Worm (Caenorhabditis elegans) whole organism, mixed stage, embryonic: ENCODE data around the gene T13A10.2.

ENCODE experiments used
- M03D4.4 ChIP-seq: sonication (generic microtip); optimal IDR thresholded peaks from 2 replicates; lab custom pipeline; 2017; ENCODE audit warnings: mild to moderate bottlenecking, missing genetic modification characterization, missing compliant biosample characterization
- bed-3 ChIP-seq: fragments of 200-800 bp; sonication (Bioruptor generic); optimal IDR thresholded peaks from 3 replicates; lab custom pipeline; 2018; ENCODE audit warnings: mild to moderate bottlenecking, missing genetic modification characterization, moderate library complexity, missing compliant biosample characterization
- blmp-1 ChIP-seq: fragments of 150-350 bp; optimal IDR thresholded peaks from 2 replicates; lab custom pipeline; 2014; ENCODE audit warnings: missing biosample characterization, missing genetic modification characterization
- ceh-43 ChIP-seq: fragments of 200-800 bp; sonication (Bioruptor generic); optimal IDR thresholded peaks from 2 replicates; lab custom pipeline; 2018; ENCODE audit warnings: mild to moderate bottlenecking, missing genetic modification characterization, moderate library complexity, missing compliant biosample characterization
- ceh-83 ChIP-seq: fragments of 200-800 bp; sonication (Bioruptor generic); optimal IDR thresholded peaks from 2 replicates; lab custom pipeline; 2018; ENCODE audit warnings: mild to moderate bottlenecking, missing genetic modification characterization, missing compliant biosample characterization
- ces-1 ChIP-seq: fragments of 150-350 bp; optimal IDR thresholded peaks from 2 replicates; lab custom pipeline; 2014; ENCODE audit warnings: missing biosample characterization, missing genetic modification reagents, missing genetic modification characterization
- cnd-1 ChIP-seq: fragments of 200-800 bp; sonication (Bioruptor generic); optimal IDR thresholded peaks from 2 replicates; lab custom pipeline; 2018; ENCODE audit warnings: mild to moderate bottlenecking, missing genetic modification characterization, missing compliant biosample characterization
- drap-1 ChIP-seq: fragments of 200-800 bp; sonication (Bioruptor generic); optimal IDR thresholded peaks from 3 replicates; lab custom pipeline; 2018; ENCODE audit warnings: mild to moderate bottlenecking, missing genetic modification characterization, missing compliant biosample characterization
- elt-1 ChIP-seq: sonication (generic microtip); optimal IDR thresholded peaks from 2 replicates; lab custom pipeline; 2017; ENCODE audit warnings: missing genetic modification characterization, mild to moderate bottlenecking, missing compliant biosample characterization, antibody characterized with exemption, moderate library complexity, borderline replicate concordance; ENCODE audit not compliant: insufficient read depth
- elt-3 ChIP-seq: fragments of 150-350 bp; optimal IDR thresholded peaks from 2 replicates; lab custom pipeline; 2014; ENCODE audit warnings: missing biosample characterization, missing genetic modification characterization
- flh-1 ChIP-seq: fragments of 200-800 bp; sonication (Bioruptor generic); optimal IDR thresholded peaks from 2 replicates; lab custom pipeline; 2018; ENCODE audit warnings: mild to moderate bottlenecking, missing genetic modification characterization, moderate library complexity, missing compliant biosample characterization
- ham-2 ChIP-seq: fragments of 200-800 bp; sonication (Bioruptor generic); optimal IDR thresholded peaks from 2 replicates; lab custom pipeline; 2018; ENCODE audit warnings: mild to moderate bottlenecking, missing genetic modification characterization, missing compliant biosample characterization
- hlh-1 ChIP-seq: fragments of 150-350 bp; optimal IDR thresholded peaks from 2 replicates; lab custom pipeline; 2014; ENCODE audit warnings: missing biosample characterization, missing genetic modification reagents, missing genetic modification characterization
- lin-13 ChIP-seq: fragments of 150-350 bp; optimal IDR thresholded peaks from 2 replicates; lab custom pipeline; 2014; ENCODE audit warnings: missing biosample characterization, missing genetic modification characterization
- lin-32 ChIP-seq: fragments of 200-800 bp; sonication (Bioruptor generic); optimal IDR thresholded peaks from 2 replicates; lab custom pipeline; 2018; ENCODE audit warnings: mild to moderate bottlenecking, missing genetic modification characterization, missing compliant biosample characterization
- lsy-2 ChIP-seq: fragments of 150-350 bp; optimal IDR thresholded peaks from 2 replicates; lab custom pipeline; 2014; ENCODE audit warnings: missing biosample characterization, missing genetic modification characterization
- mab-5 ChIP-seq: fragments of 150-350 bp; optimal IDR thresholded peaks from 2 replicates; lab custom pipeline; 2014; ENCODE audit warnings: missing biosample characterization, missing genetic modification characterization
- mep-1 ChIP-seq: fragments of 150-350 bp; optimal IDR thresholded peaks from 2 replicates; lab custom pipeline; 2017; ENCODE audit warnings: missing biosample characterization, missing genetic modification reagents, missing genetic modification characterization, inconsistent platforms
- mls-2 ChIP-seq: sonication (generic microtip); optimal IDR thresholded peaks from 2 replicates; lab custom pipeline; 2016; ENCODE audit warnings: mild to moderate bottlenecking, missing genetic modification characterization, moderate library complexity, missing compliant biosample characterization
- nhr-12 ChIP-seq: fragments of 150-350 bp; optimal IDR thresholded peaks from 2 replicates; lab custom pipeline; 2014; ENCODE audit warnings: missing biosample characterization, missing genetic modification characterization
- nhr-2 ChIP-seq: fragments of 150-350 bp; optimal IDR thresholded peaks from 2 replicates; lab custom pipeline; 2014; ENCODE audit warnings: missing biosample characterization, missing genetic modification characterization
- nhr-237 ChIP-seq: fragments of 150-350 bp; optimal IDR thresholded peaks from 2 replicates; lab custom pipeline; 2014; ENCODE audit warnings: missing biosample characterization, missing genetic modification characterization
- nhr-28 ChIP-seq: fragments of 150-350 bp; optimal IDR thresholded peaks from 2 replicates; lab custom pipeline; 2014; ENCODE audit warnings: missing biosample characterization, missing genetic modification characterization
- nhr-76 ChIP-seq: sonication (generic microtip); optimal IDR thresholded peaks from 2 replicates; lab custom pipeline; 2017; ENCODE audit warnings: missing biosample characterization, missing genetic modification characterization
- pha-4 ChIP-seq: fragments of 150-350 bp; optimal IDR thresholded peaks from 2 replicates; lab custom pipeline; 2018; ENCODE audit warnings: missing biosample characterization, missing genetic modification reagents, missing genetic modification characterization
- sem-2 ChIP-seq: fragments of 200-800 bp; sonication (Bioruptor generic); optimal IDR thresholded peaks from 2 replicates; lab custom pipeline; 2018; ENCODE audit warnings: mild to moderate bottlenecking, missing genetic modification characterization, missing compliant biosample characterization
- snpc-4 ChIP-seq: fragments of 150-350 bp; optimal IDR thresholded peaks from 2 replicates; lab custom pipeline; 2014; ENCODE audit warnings: missing biosample characterization, missing genetic modification characterization
- tbx-8 ChIP-seq: fragments of 200-800 bp; sonication (Bioruptor generic); optimal IDR thresholded peaks from 2 replicates; lab custom pipeline; 2018; ENCODE audit warnings: mild to moderate bottlenecking, missing genetic modification characterization, moderate library complexity, missing compliant biosample characterization
- unc-120 ChIP-seq: sonication (generic microtip); optimal IDR thresholded peaks from 2 replicates; lab custom pipeline; 2017; ENCODE audit warnings: missing genetic modification characterization, missing compliant biosample characterization; ENCODE audit not compliant: poor library complexity, severe bottlenecking
- unc-39 ChIP-seq: fragments of 150-350 bp; optimal IDR thresholded peaks from 2 replicates; lab custom pipeline; 2014; ENCODE audit warnings: missing biosample characterization, missing genetic modification characterization
- zip-8 ChIP-seq: fragments of 150-350 bp; optimal IDR thresholded peaks from 2 replicates; lab custom pipeline; 2014; ENCODE audit warnings: missing biosample characterization, missing genetic modification characterization
- ztf-11 ChIP-seq: fragments of 150-350 bp; optimal IDR thresholded peaks from 2 replicates; lab custom pipeline; 2014; ENCODE audit warnings: missing biosample characterization, missing genetic modification characterization

Gene T13A10.2

ce11 chrIV:6263244-6263643 is 10.1 kb downstream of the T13A10.2 start, which contains the start of gene srv-28:
Gene srv-28, minus strand, starts transcription at chrIV:6263344.
- no peak for TF ChIP-seq lin-32
- no peak for TF ChIP-seq lin-13 (tag; lab: Kevin White, UChicago)
- TF ChIP-seq mls-2 = no peak

ce11 chrIV:6266499-6266898 is 13.4 kb downstream of the T13A10.2 start, which contains the start of gene srv-29:
Gene srv-29, minus strand, starts transcription at chrIV:6266599.
- no peak for TF ChIP-seq blmp-1 (tag; lab: Kevin White, UChicago)
- no peak for TF ChIP-seq nhr-76 (tag; lab: Kevin White, UChicago)
- TF ChIP-seq elt-1 (tag; lab: Kevin White, UChicago) = no peak
- no peak for TF ChIP-seq zip-8 (tag; lab: Kevin White, UChicago)
- no peak for TF ChIP-seq nhr-2
- TF ChIP-seq mab-5 = no peak
- TF ChIP-seq tbx-8 (GFP tag; lab: Kevin White, UChicago) = no peak
- TF ChIP-seq elt-3 (tag; lab: Kevin White, UChicago) = no peak
- no peak for TF ChIP-seq hlh-1 (tag; lab: Kevin White, UChicago)
- TF ChIP-seq nhr-237 (tag; lab: Kevin White, UChicago) = no peak
- TF ChIP-seq ceh-43 (GFP tag; lab: Kevin White, UChicago) = no peak
- no peak for TF ChIP-seq bed-3 (GFP tag; lab: Kevin White, UChicago)
- no peak for TF ChIP-seq M03D4.4 (tag; lab: Kevin White, UChicago)
- TF ChIP-seq unc-120 (tag; lab: Kevin White, UChicago) = no peak
- no peak for TF ChIP-seq flh-1 (GFP tag; lab: Kevin White, UChicago)
- no peak for TF ChIP-seq nhr-12
- TF ChIP-seq, all 35 proteins: peak for 0

- TF ChIP-seq lsy-2 (tag; lab: Kevin White, UChicago) = no peak
- TF ChIP-seq cnd-1 = no peak
- no peak for TF ChIP-seq elt-3 (tag; lab: Kevin White, UChicago)
- no peak for TF ChIP-seq lin-13 (tag; lab: Kevin White, UChicago)
- no peak for TF ChIP-seq mep-1 (tag; lab: Kevin White, UChicago)
These were observed 16.2 kb downstream of the T13A10.2 start, which contains the start of gene srv-30 for ce11 chrIV:6269346-6269745. Gene srv-30, minus strand, starts transcription at chrIV:6269446.

ce11 chrIV:6271923-6272322 is 18.8 kb downstream of the T13A10.2 start, which contains the start of gene srv-31:
Gene srv-31, minus strand, starts transcription at chrIV:6272023.
- TF ChIP-seq nhr-76 (tag; lab: Kevin White, UChicago) (no peak), nhr-12 (no peak), ceh-43 (GFP tag; lab: Kevin White, UChicago) (no peak), ceh-83 (GFP tag; lab: Kevin White, UChicago) (no peak), nhr-2 (no peak), mab-5 (no peak), elt-3 (tag; lab: Kevin White, UChicago) (no peak), lsy-2 (tag; lab: Kevin White, UChicago) (no peak)
- TF ChIP-seq, all 35 proteins: peak for 0

ce11 chrIV:6275671-6276209 is 22.6 kb downstream of the T13A10.2 start, which contains the start of the genes aat-4 and T13A10.1:
Gene aat-4, minus strand, starts transcription at chrIV:6275721.
Gene T13A10.1, plus strand, starts transcription at chrIV:6276081.
- TF ChIP-seq elt-3 (tag; lab: Kevin White, UChicago) = no peak
- no peak for TF ChIP-seq tbx-8 (GFP tag; lab: Kevin White, UChicago)
- TF ChIP-seq ces-1 (GFP tag; lab: Kevin White, UChicago) = no peak
- TF ChIP-seq pha-4 (tag; lab: Kevin White, UChicago) = no peak
- no peak for TF ChIP-seq nhr-76 (tag; lab: Kevin White, UChicago)
- TF ChIP-seq bed-3 (GFP tag; lab: Kevin White, UChicago) = no peak
- TF ChIP-seq snpc-4 (tag; lab: Kevin White, UChicago) = no peak
- no peak for TF ChIP-seq drap-1 (GFP tag; lab: Kevin White, UChicago)

- TF ChIP-seq ceh-43 (GFP tag; lab: Kevin White, UChicago) = no peak
- TF ChIP-seq lin-32 = no peak
- TF ChIP-seq nhr-28 (tag; lab: Kevin White, UChicago) = no peak
- no peak for TF ChIP-seq elt-3 (tag; lab: Kevin White, UChicago)
- TF ChIP-seq unc-39 (tag; lab: Kevin White, UChicago) = no peak
- TF ChIP-seq ztf-11 = no peak
- no peak for TF ChIP-seq M03D4.4 (tag; lab: Kevin White, UChicago)
- no peak for TF ChIP-seq blmp-1 (tag; lab: Kevin White, UChicago)
- TF ChIP-seq drap-1 (GFP tag; lab: Kevin White, UChicago) = no peak
- no peak for TF ChIP-seq ham-2 (GFP tag; lab: Kevin White, UChicago)
- TF ChIP-seq lsy-2 (tag; lab: Kevin White, UChicago) = no peak
- TF ChIP-seq hlh-1 (tag; lab: Kevin White, UChicago) = no peak
- no peak for TF ChIP-seq cnd-1
- no peak for TF ChIP-seq lin-13 (tag; lab: Kevin White, UChicago)
- TF ChIP-seq sem-2 (GFP tag; lab: Kevin White, UChicago) = no peak
- TF ChIP-seq tbx-8 (GFP tag; lab: Kevin White, UChicago) = no peak
- no peak for TF ChIP-seq snpc-4 (tag; lab: Kevin White, UChicago)
- no peak for TF ChIP-seq unc-120 (tag; lab: Kevin White, UChicago)
These were observed 26.3 kb downstream of the T13A10.2 start, which contains the start of gene sams-5 for ce11 chrIV:6279392-6279791. Gene sams-5, minus strand, starts transcription at chrIV:6279522.
